Fruit fly (Drosophila melanogaster) whole organism, embryonic: Measurements from ENCODE around the gene MBD-like.

Source experiments
- C15 ChIP-seq: fragments of 200-800 bp; sonication (Bioruptor generic); IDR thresholded peaks from 3 replicates; pipeline ENCODE4 v1.3.6; 2022; ENCODE audit warnings: missing biosample characterization, missing genetic modification characterization
- CG10267 ChIP-seq: fragments of 200-800 bp; sonication (Bioruptor generic); optimal IDR thresholded peaks from 2 replicates; lab custom pipeline; 2018; ENCODE audit warnings: missing biosample characterization, mild to moderate bottlenecking, missing genetic modification characterization, moderate library complexity
- CG10366 ChIP-seq: fragments of 200-800 bp; sonication (Bioruptor generic); IDR thresholded peaks from 2 replicates; pipeline ENCODE4 v1.3.6; 2022; ENCODE audit warnings: missing biosample characterization, missing genetic modification characterization
- CG13775 ChIP-seq: fragments of 200-800 bp; sonication (Bioruptor generic); optimal IDR thresholded peaks from 3 replicates; lab custom pipeline; 2017; ENCODE audit warnings: missing biosample characterization, mild to moderate bottlenecking, missing genetic modification characterization
- CG14441 ChIP-seq: fragments of 200-800 bp; sonication (Bioruptor generic); IDR thresholded peaks from 2 replicates; pipeline ENCODE4 v1.3.6; 2022; ENCODE audit warnings: missing biosample characterization, missing genetic modification characterization
- CG18476 ChIP-seq: fragments of 200-800 bp; sonication (Bioruptor generic); optimal IDR thresholded peaks from 2 replicates; lab custom pipeline; 2016; ENCODE audit warnings: missing biosample characterization, mild to moderate bottlenecking, missing genetic modification characterization
- CG2202 ChIP-seq: fragments of 200-800 bp; sonication (Bioruptor generic); optimal IDR thresholded peaks from 2 replicates; lab custom pipeline; 2018; ENCODE audit warnings: missing biosample characterization, mild to moderate bottlenecking, missing genetic modification characterization
- CG31388 ChIP-seq: fragments of 200-800 bp; sonication (Bioruptor generic); optimal IDR thresholded peaks from 2 replicates; lab custom pipeline; 2016; ENCODE audit warnings: missing biosample characterization, missing genetic modification characterization
- CG42726 ChIP-seq: fragments of 200-800 bp; sonication (Bioruptor generic); IDR thresholded peaks from 2 replicates; pipeline ENCODE4 v1.3.6; 2022; ENCODE audit warnings: missing biosample characterization, missing genetic modification characterization; ENCODE audit not compliant: partially characterized antibody
- CG4730 ChIP-seq: fragments of 200-800 bp; sonication (Bioruptor generic); IDR thresholded peaks from 2 replicates; pipeline ENCODE4 v1.3.6; 2022; ENCODE audit warnings: missing biosample characterization, missing genetic modification characterization
- CG4854 ChIP-seq: fragments of 200-800 bp; sonication (Bioruptor generic); optimal IDR thresholded peaks from 2 replicates; lab custom pipeline; 2016; ENCODE audit warnings: missing biosample characterization, missing genetic modification characterization, inconsistent platforms
- CG5245 ChIP-seq: fragments of 200-800 bp; sonication (Bioruptor generic); optimal IDR thresholded peaks from 3 replicates; lab custom pipeline; 2016; ENCODE audit warnings: missing biosample characterization, missing genetic modification characterization
- CG6272 ChIP-seq: fragments of 200-800 bp; sonication (Bioruptor generic); IDR thresholded peaks from 2 replicates; pipeline ENCODE4 v1.3.6; 2022; ENCODE audit warnings: missing biosample characterization, missing genetic modification characterization
- CG6791 ChIP-seq: fragments of 200-800 bp; sonication (Bioruptor generic); IDR thresholded peaks from 3 replicates; pipeline ENCODE4 v1.3.6; 2022; ENCODE audit warnings: missing biosample characterization, missing genetic modification characterization; ENCODE audit not compliant: partially characterized antibody
- CG7372 ChIP-seq: fragments of 200-800 bp; sonication (Bioruptor generic); IDR thresholded peaks from 2 replicates; pipeline ENCODE4 v1.3.6; 2022; ENCODE audit warnings: missing biosample characterization, missing genetic modification characterization
- CG9797 ChIP-seq: fragments of 200-800 bp; sonication (Bioruptor generic); optimal IDR thresholded peaks from 3 replicates; lab custom pipeline; 2018; ENCODE audit warnings: missing biosample characterization, mild to moderate bottlenecking, missing genetic modification characterization
- CkIIα-i1 ChIP-seq: fragments of 200-800 bp; sonication (Bioruptor generic); IDR thresholded peaks from 2 replicates; pipeline ENCODE4 v1.3.6; 2022; ENCODE audit warnings: missing biosample characterization, missing genetic modification characterization
- E2f1 ChIP-seq: fragments of 200-800 bp; sonication (Bioruptor generic); IDR thresholded peaks from 2 replicates; pipeline ENCODE4 v1.3.6; 2022; ENCODE audit warnings: missing biosample characterization, missing genetic modification characterization
- Eip74EF ChIP-seq, 2 experiments: fragments of 200-800 bp in 1 of 2; fragments of >200 bp in 1 of 2; sonication (Bioruptor generic) in 1 of 2; optimal IDR thresholded peaks; 2 replicates each; lab custom pipeline; 2017 to 2019; ENCODE audit warnings: missing biosample characterization in 2 of 2, missing genetic modification characterization in 2 of 2, mild to moderate bottlenecking in 1 of 2, moderate library complexity in 1 of 2
- Ets65A ChIP-seq: fragments of 200-800 bp; sonication (Bioruptor generic); peaks from one replicate; lab custom pipeline; 2016; ENCODE audit warnings: missing biosample characterization, missing genetic modification characterization
- HLH4C ChIP-seq: fragments of 200-800 bp; sonication (Bioruptor generic); IDR thresholded peaks from 3 replicates; pipeline ENCODE4 v1.3.6; 2022; ENCODE audit warnings: missing biosample characterization, missing genetic modification characterization; ENCODE audit not compliant: partially characterized antibody
- Lhr ChIP-seq: fragments of 200-800 bp; sonication (Bioruptor generic); optimal IDR thresholded peaks from 3 replicates; lab custom pipeline; 2017; ENCODE audit warnings: mild to moderate bottlenecking, missing biosample characterization, missing genetic modification reagents, missing genetic modification characterization
- MBD-R2 ChIP-seq: fragments of 200-800 bp; sonication (Bioruptor generic); IDR thresholded peaks from 2 replicates; pipeline ENCODE4 v1.3.6; 2022; ENCODE audit warnings: missing biosample characterization, missing genetic modification characterization
- Mes4 ChIP-seq: fragments of 200-800 bp; sonication (Bioruptor generic); optimal IDR thresholded peaks from 2 replicates; lab custom pipeline; 2016; ENCODE audit warnings: missing biosample characterization, missing genetic modification characterization
- Sin3A ChIP-seq: fragments of >200 bp; optimal IDR thresholded peaks from 2 replicates; lab custom pipeline; 2018
- bowl ChIP-seq: fragments of 200-800 bp; sonication (Bioruptor generic); IDR thresholded peaks from 2 replicates; pipeline ENCODE4 v1.3.6; 2022; ENCODE audit warnings: missing biosample characterization, missing genetic modification characterization
- btn ChIP-seq: fragments of 200-800 bp; sonication (Bioruptor generic); optimal IDR thresholded peaks from 2 replicates; lab custom pipeline; 2016; ENCODE audit warnings: missing biosample characterization, missing genetic modification characterization
- chm ChIP-seq: fragments of 200-800 bp; sonication (Bioruptor generic); IDR thresholded peaks from 2 replicates; pipeline ENCODE4 v1.3.6; 2022; ENCODE audit warnings: missing biosample characterization, missing genetic modification characterization
- emc ChIP-seq: fragments of 200-800 bp; sonication (Bioruptor generic); optimal IDR thresholded peaks from 2 replicates; lab custom pipeline; 2016; ENCODE audit warnings: missing biosample characterization, missing genetic modification characterization
- ems ChIP-seq: fragments of 200-800 bp; sonication (Bioruptor generic); optimal IDR thresholded peaks from 3 replicates; lab custom pipeline; 2016; ENCODE audit warnings: missing biosample characterization, missing genetic modification characterization
- ewg ChIP-seq: fragments of 200-800 bp; sonication (Bioruptor generic); optimal IDR thresholded peaks from 3 replicates; lab custom pipeline; 2017; ENCODE audit warnings: mild to moderate bottlenecking, missing biosample characterization, missing genetic modification reagents, missing genetic modification characterization
- eyg ChIP-seq: fragments of 200-800 bp; sonication (Bioruptor generic); optimal IDR thresholded peaks from 3 replicates; lab custom pipeline; 2016; ENCODE audit warnings: missing biosample characterization, missing genetic modification characterization
- fd3F ChIP-seq: fragments of 200-800 bp; sonication (Bioruptor generic); optimal IDR thresholded peaks from 2 replicates; lab custom pipeline; 2018; ENCODE audit warnings: missing biosample characterization, mild to moderate bottlenecking, missing genetic modification characterization, moderate library complexity
- ftz-f1 ChIP-seq: fragments of 200-800 bp; sonication (Bioruptor generic); optimal IDR thresholded peaks from 2 replicates; lab custom pipeline; 2016; ENCODE audit warnings: missing biosample characterization, missing genetic modification characterization
- hkb ChIP-seq, 2 experiments: fragments of 200-800 bp in 1 of 2; fragments of >200 bp in 1 of 2; sonication (Bioruptor generic) in 1 of 2; IDR thresholded peaks in 1 of 2; optimal IDR thresholded peaks in 1 of 2; 2 replicates each; pipeline versions ENCODE4 v1.3.6 to Lab custom; 2017 to 2022; ENCODE audit warnings: missing biosample characterization in 1 of 2, missing genetic modification characterization in 1 of 2
- ind ChIP-seq: fragments of 200-800 bp; sonication (Bioruptor generic); optimal IDR thresholded peaks from 3 replicates; lab custom pipeline; 2016; ENCODE audit warnings: missing biosample characterization, missing genetic modification characterization
- kay ChIP-seq: fragments of 200-800 bp; sonication (Bioruptor generic); optimal IDR thresholded peaks from 2 replicates; lab custom pipeline; 2016; ENCODE audit warnings: missing biosample characterization, missing genetic modification characterization
- lov ChIP-seq, 2 experiments: fragments of 200-800 bp in 1 of 2; fragments of >200 bp in 1 of 2; sonication (Bioruptor generic) in 1 of 2; IDR thresholded peaks in 1 of 2; optimal IDR thresholded peaks in 1 of 2; 2 replicates in 1 of 2; 3 replicates in 1 of 2; pipeline versions ENCODE4 v1.3.6 to Lab custom; 2017 to 2022; ENCODE audit warnings: missing biosample characterization in 1 of 2, missing genetic modification characterization in 1 of 2
- maf-S ChIP-seq: fragments of 200-800 bp; sonication (Bioruptor generic); optimal IDR thresholded peaks from 2 replicates; lab custom pipeline; 2016; ENCODE audit warnings: missing biosample characterization, missing genetic modification characterization
- pfk ChIP-seq: fragments of 200-800 bp; sonication (Bioruptor generic); optimal IDR thresholded peaks from 2 replicates; lab custom pipeline; 2018; ENCODE audit warnings: missing biosample characterization, mild to moderate bottlenecking, missing genetic modification characterization, moderate library complexity
- row ChIP-seq: fragments of 200-800 bp; sonication (Bioruptor generic); IDR thresholded peaks from 3 replicates; pipeline ENCODE4 v1.3.6; 2022; ENCODE audit warnings: missing biosample characterization, missing genetic modification characterization
- schlank ChIP-seq: fragments of 200-800 bp; sonication (Bioruptor generic); optimal IDR thresholded peaks from 2 replicates; lab custom pipeline; 2018; ENCODE audit warnings: missing biosample characterization, mild to moderate bottlenecking, missing genetic modification characterization
- slbo ChIP-seq: fragments of 200-800 bp; sonication (Bioruptor generic); IDR thresholded peaks from 2 replicates; pipeline ENCODE4 v1.3.6; 2022; ENCODE audit warnings: missing biosample characterization, missing genetic modification characterization
- sna ChIP-seq: fragments of 200-800 bp; sonication (Bioruptor generic); IDR thresholded peaks from 2 replicates; pipeline ENCODE4 v1.3.6; 2022; ENCODE audit warnings: missing biosample characterization, missing genetic modification characterization; ENCODE audit not compliant: partially characterized antibody
- sr ChIP-seq: fragments of 200-800 bp; sonication (Bioruptor generic); IDR thresholded peaks from 3 replicates; pipeline ENCODE4 v1.3.6; 2022; ENCODE audit warnings: missing biosample characterization, missing genetic modification characterization
- tap ChIP-seq: fragments of 200-800 bp; optimal IDR thresholded peaks from 3 replicates; lab custom pipeline; 2019; ENCODE audit warnings: missing biosample characterization, mild to moderate bottlenecking, missing genetic modification characterization, moderate library complexity
- tx ChIP-seq: fragments of 200-800 bp; sonication (Bioruptor generic); optimal IDR thresholded peaks from 2 replicates; lab custom pipeline; 2016; ENCODE audit warnings: missing biosample characterization, missing genetic modification characterization
- wdn ChIP-seq: fragments of 200-800 bp; sonication (Bioruptor generic); IDR thresholded peaks from 2 replicates; pipeline ENCODE4 v1.3.6; 2022; ENCODE audit warnings: missing biosample characterization, missing genetic modification characterization

Gene MBD-like

dm6 chr3R:9551659-9552435 lies 7.7 kb upstream of the MBD-like start, which contains the start of the genes mura and RnpS1 (continued):
- TF ChIP-seq CG6791 (GFP tag; lab: Robert Waterston, UW) (no peak), CG5245 (GFP tag; lab: Kevin White, UChicago) (no peak), CG7372 (no peak), kay (GFP tag; lab: Kevin White, UChicago) (no peak), HLH4C (GFP tag; lab: Robert Waterston, UW) (no peak), CG2202 (tag; lab: Kevin White, UChicago) (no peak), CG42726 (GFP tag; lab: Robert Waterston, UW) (no peak), Lhr (GFP tag; lab: Kevin White, UChicago) (no peak), fd3F (GFP tag; lab: Kevin White, UChicago) (no peak), E2f1 (GFP tag; lab: Robert Waterston, UW) (no peak), eyg (GFP tag; lab: Kevin White, UChicago) (no peak), btn (GFP tag; lab: Kevin White, UChicago) (no peak), hkb (optimal IDR thresholded peaks at IDR 0.05; lab: Kevin White, UChicago) (no peak), hkb (GFP tag; IDR thresholded peaks at IDR 0.05; lab: Robert Waterston, UW) (no peak), CG31388 (GFP tag; lab: Kevin White, UChicago) (no peak), row (GFP tag; lab: Robert Waterston, UW) (no peak), schlank (tag; lab: Kevin White, UChicago) (no peak), CG13775 (GFP tag; lab: Kevin White, UChicago) (no peak), ewg (GFP tag; lab: Kevin White, UChicago) (peak; percentile 56), CG18476 (GFP tag; lab: Kevin White, UChicago) (no peak), CG4730 (GFP tag; lab: Robert Waterston, UW) (no peak), emc (no peak), bowl (GFP tag; lab: Robert Waterston, UW) (no peak), Ets65A (GFP tag; lab: Kevin White, UChicago) (no peak), ftz-f1 (GFP tag; lab: Kevin White, UChicago) (peak; percentile 90), CkIIα-i1 (GFP tag; lab: Robert Waterston, UW) (no peak), CG9797 (peak; percentile 89), wdn (no peak), tap (tag; lab: Kevin White, UChicago) (no peak), CG14441 (GFP tag; lab: Robert Waterston, UW) (no peak)

DNA sequence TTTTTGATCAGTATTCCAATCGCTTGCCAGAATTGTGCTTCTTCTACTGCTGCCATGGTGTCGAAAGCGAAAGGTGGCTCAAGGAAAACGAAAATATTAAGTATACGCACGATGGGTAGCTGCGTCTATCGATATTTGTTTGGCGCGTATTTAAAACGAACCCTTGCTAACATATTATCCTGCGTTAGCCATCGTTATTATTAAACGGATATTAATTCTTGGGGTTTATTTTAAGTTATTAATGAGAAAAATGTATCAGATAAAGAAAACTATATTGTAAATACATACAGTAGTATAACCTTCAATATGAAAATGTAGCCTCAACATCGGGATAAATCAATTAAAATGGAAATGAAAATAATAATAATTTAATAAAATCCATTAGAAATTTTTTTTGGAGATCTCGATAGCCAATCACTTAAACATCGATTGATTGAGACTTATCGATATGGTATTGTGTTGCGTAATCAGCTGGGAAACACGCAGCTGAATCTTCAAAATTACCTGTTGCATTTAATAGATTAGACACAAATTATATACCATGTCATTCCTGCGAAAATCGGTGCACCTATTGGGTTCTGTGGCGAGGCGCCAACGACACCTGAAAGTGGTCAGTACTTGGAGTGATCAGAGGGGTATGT lies 4.1 kb upstream of the MBD-like start, which contains the start of the genes CG9386 and BckdhA:
Gene CG9386, minus strand, starts transcription at position 75 of the 641 bp plus-strand sequence.
Gene BckdhA, plus strand, starts transcription at position 452 of the 641 bp plus-strand sequence.
- TF ChIP-seq Sin3A (lab: Kevin White, UChicago) (peak; percentile 24), sna (GFP tag; lab: Robert Waterston, UW) (no peak; the same call in none of the 2 replicates), Eip74EF (GFP tag; optimal IDR thresholded peaks at IDR 0.05; lab: Kevin White, UChicago) (no peak), sr (GFP tag; lab: Robert Waterston, UW) (no peak), Mes4 (GFP tag; lab: Kevin White, UChicago) (no peak), maf-S (peak; percentile 46), CG10366 (GFP tag; lab: Robert Waterston, UW) (peak; percentile 28; the same call in 1 of the 2 replicates), CG10267 (tag; lab: Kevin White, UChicago) (peak; percentile 57), pfk (GFP tag; lab: Kevin White, UChicago) (no peak), CG6272 (GFP tag; lab: Robert Waterston, UW) (peak; percentile 37; the same call in 1 of the 2 replicates), MBD-R2 (GFP tag; lab: Robert Waterston, UW) (peak; percentile 49), ind (GFP tag; lab: Kevin White, UChicago) (peak; percentile 52), CG4854 (GFP tag; lab: Kevin White, UChicago) (no peak), C15 (GFP tag; lab: Robert Waterston, UW) (no peak), lov (optimal IDR thresholded peaks at IDR 0.05; lab: Kevin White, UChicago) (no peak), lov (GFP tag; IDR thresholded peaks at IDR 0.05; lab: Robert Waterston, UW) (no peak), chm (GFP tag; lab: Robert Waterston, UW) (no peak), slbo (GFP tag; lab: Robert Waterston, UW) (peak; percentile 71), CG13775 (GFP tag; lab: Kevin White, UChicago) (peak; percentile 55), tx (GFP tag; lab: Kevin White, UChicago) (peak; percentile 18), kay (GFP tag; lab: Kevin White, UChicago) (peak; percentile 11), ems (GFP tag; lab: Kevin White, UChicago) (peak; percentile 53)
